Worm (Caenorhabditis elegans): ENCODE measurements around the gene vps-8.

The vps-8 gene

ce11 chrIV:12275892-12276291 is at the start of gene vps-8:
Gene vps-8, minus strand, starts transcription at chrIV:12275992.
- TF ChIP-seq flt-1 (GFP tag; IDR thresholded peaks at IDR 0.05) = no peak
- no peak for TF ChIP-seq aly-1 (tag; optimal IDR thresholded peaks at IDR 0.05)
- no peak for TF ChIP-seq ama-1 (optimal IDR thresholded peaks at IDR 0.05)
- no peak for TF ChIP-seq hnd-1 (tag; optimal IDR thresholded peaks at IDR 0.05)
- no peak for TF ChIP-seq F13C5.2 (tag; optimal IDR thresholded peaks at IDR 0.05)
- no peak for TF ChIP-seq B0310.2 (tag; optimal IDR thresholded peaks at IDR 0.05)
- TF ChIP-seq hmbx-1 (tag; optimal IDR thresholded peaks at IDR 0.05) = no peak
- TF ChIP-seq tra-4 (tag; optimal IDR thresholded peaks at IDR 0.05) = no peak
- no peak for TF ChIP-seq pes-1 (GFP tag; IDR thresholded peaks at IDR 0.05)
- TF ChIP-seq ceh-13 (GFP tag; optimal IDR thresholded peaks at IDR 0.05) = no peak
- TF ChIP-seq scrt-1 (GFP tag; IDR thresholded peaks at IDR 0.05) = no peak
- no peak for TF ChIP-seq ceh-36 (tag; optimal IDR thresholded peaks at IDR 0.05)
- TF ChIP-seq tbx-37 (GFP tag; conservative IDR thresholded peaks at IDR 0.05) = no peak
- no peak for TF ChIP-seq sea-1 (GFP tag; conservative IDR thresholded peaks at IDR 0.05)
- no peak for TF ChIP-seq tbx-11 (GFP tag; IDR thresholded peaks at IDR 0.05)

- no peak for TF ChIP-seq F13C5.2 (tag; optimal IDR thresholded peaks at IDR 0.05)
- TF ChIP-seq tbx-11 (GFP tag; IDR thresholded peaks at IDR 0.05) = no peak
- no peak for TF ChIP-seq B0310.2 (tag; optimal IDR thresholded peaks at IDR 0.05)
- TF ChIP-seq tbx-37 (GFP tag; conservative IDR thresholded peaks at IDR 0.05) = no peak
- no peak for TF ChIP-seq ama-1 (optimal IDR thresholded peaks at IDR 0.05)
- TF ChIP-seq flt-1 (GFP tag; IDR thresholded peaks at IDR 0.05) = no peak
- no peak for TF ChIP-seq hmbx-1 (tag; optimal IDR thresholded peaks at IDR 0.05)
- no peak for TF ChIP-seq ceh-36 (tag; optimal IDR thresholded peaks at IDR 0.05)
- no peak for TF ChIP-seq sea-1 (GFP tag; conservative IDR thresholded peaks at IDR 0.05)
- TF ChIP-seq ets-7 (tag; optimal IDR thresholded peaks at IDR 0.05) = no peak
- TF ChIP-seq aly-1 (tag; optimal IDR thresholded peaks at IDR 0.05) = no peak
- TF ChIP-seq hnd-1 (tag; optimal IDR thresholded peaks at IDR 0.05) = no peak
These were observed 35.8 kb upstream of the vps-8 start, which contains the start of gene oac-58 for ce11 chrIV:12311597-12311996. Gene oac-58, minus strand, starts transcription at chrIV:12311697.

ce11 chrIV:12307720-12308119 is 31.9 kb upstream of the vps-8 start, which contains the start of gene oac-57:
Gene oac-57, minus strand, starts transcription at chrIV:12307820.
- TF ChIP-seq tbx-37 (GFP tag; conservative IDR thresholded peaks at IDR 0.05) (no peak), ceh-36 (tag; optimal IDR thresholded peaks at IDR 0.05) (no peak), B0310.2 (tag; optimal IDR thresholded peaks at IDR 0.05) (no peak), F13C5.2 (tag; optimal IDR thresholded peaks at IDR 0.05) (no peak), hnd-1 (tag; optimal IDR thresholded peaks at IDR 0.05) (no peak), ets-7 (tag; optimal IDR thresholded peaks at IDR 0.05) (no peak), tbx-11 (GFP tag; IDR thresholded peaks at IDR 0.05) (no peak), aly-1 (tag; optimal IDR thresholded peaks at IDR 0.05) (no peak), flt-1 (GFP tag; IDR thresholded peaks at IDR 0.05) (no peak), ama-1 (optimal IDR thresholded peaks at IDR 0.05) (no peak), sea-1 (GFP tag; conservative IDR thresholded peaks at IDR 0.05) (no peak), ceh-13 (GFP tag; optimal IDR thresholded peaks at IDR 0.05) (no peak), hmbx-1 (tag; optimal IDR thresholded peaks at IDR 0.05) (no peak), scrt-1 (GFP tag; IDR thresholded peaks at IDR 0.05) (no peak), hmg-4 (GFP tag; optimal IDR thresholded peaks at IDR 0.05) (no peak), pes-1 (GFP tag; IDR thresholded peaks at IDR 0.05) (no peak), tra-4 (tag; optimal IDR thresholded peaks at IDR 0.05) (no peak)

ce11 chrIV:12305956-12306355 is 30.2 kb upstream of the vps-8 start:
- TF ChIP-seq tbx-11 (GFP tag; IDR thresholded peaks at IDR 0.05) = no peak
- TF ChIP-seq hnd-1 (tag; optimal IDR thresholded peaks at IDR 0.05) = no peak
- TF ChIP-seq ets-7 (tag; optimal IDR thresholded peaks at IDR 0.05) = no peak
- TF ChIP-seq B0310.2 (tag; optimal IDR thresholded peaks at IDR 0.05) = no peak
- TF ChIP-seq tra-4 (tag; optimal IDR thresholded peaks at IDR 0.05) = no peak
- no peak for TF ChIP-seq hmbx-1 (tag; optimal IDR thresholded peaks at IDR 0.05)
- TF ChIP-seq tbx-37 (GFP tag; conservative IDR thresholded peaks at IDR 0.05) = no peak
- no peak for TF ChIP-seq aly-1 (tag; optimal IDR thresholded peaks at IDR 0.05)
- no peak for TF ChIP-seq F13C5.2 (tag; optimal IDR thresholded peaks at IDR 0.05)
- no peak for TF ChIP-seq ceh-36 (tag; optimal IDR thresholded peaks at IDR 0.05)
- no peak for TF ChIP-seq scrt-1 (GFP tag; IDR thresholded peaks at IDR 0.05)
- no peak for TF ChIP-seq ama-1 (optimal IDR thresholded peaks at IDR 0.05)
- no peak for TF ChIP-seq flt-1 (GFP tag; IDR thresholded peaks at IDR 0.05)
- no peak for TF ChIP-seq ceh-13 (GFP tag; optimal IDR thresholded peaks at IDR 0.05)
- TF ChIP-seq sea-1 (GFP tag; conservative IDR thresholded peaks at IDR 0.05) = no peak
- no peak for TF ChIP-seq pes-1 (GFP tag; IDR thresholded peaks at IDR 0.05)
- TF ChIP-seq hmg-4 (GFP tag; optimal IDR thresholded peaks at IDR 0.05) = no peak

- no peak for TF ChIP-seq tra-4 (tag; optimal IDR thresholded peaks at IDR 0.05)
- no peak for TF ChIP-seq sea-1 (GFP tag; conservative IDR thresholded peaks at IDR 0.05)
- no peak for TF ChIP-seq ama-1 (optimal IDR thresholded peaks at IDR 0.05)
- no peak for TF ChIP-seq ets-7 (tag; optimal IDR thresholded peaks at IDR 0.05)
- TF ChIP-seq ceh-36 (tag; optimal IDR thresholded peaks at IDR 0.05) = no peak
- TF ChIP-seq tbx-37 (GFP tag; conservative IDR thresholded peaks at IDR 0.05) = no peak
- no peak for TF ChIP-seq flt-1 (GFP tag; IDR thresholded peaks at IDR 0.05)
- TF ChIP-seq ceh-13 (GFP tag; optimal IDR thresholded peaks at IDR 0.05) = no peak
- no peak for TF ChIP-seq hmg-4 (GFP tag; optimal IDR thresholded peaks at IDR 0.05)
- TF ChIP-seq B0310.2 (tag; optimal IDR thresholded peaks at IDR 0.05) = no peak
- no peak for TF ChIP-seq hnd-1 (tag; optimal IDR thresholded peaks at IDR 0.05)
- no peak for TF ChIP-seq hmbx-1 (tag; optimal IDR thresholded peaks at IDR 0.05)
- TF ChIP-seq scrt-1 (GFP tag; IDR thresholded peaks at IDR 0.05) = no peak
- TF ChIP-seq F13C5.2 (tag; optimal IDR thresholded peaks at IDR 0.05) = no peak
- no peak for TF ChIP-seq aly-1 (tag; optimal IDR thresholded peaks at IDR 0.05)
- TF ChIP-seq tbx-11 (GFP tag; IDR thresholded peaks at IDR 0.05) = no peak
- no peak for TF ChIP-seq pes-1 (GFP tag; IDR thresholded peaks at IDR 0.05)
These were observed 29.0 kb upstream of the vps-8 start for ce11 chrIV:12304750-12305149.

- TF ChIP-seq tra-4 (tag; optimal IDR thresholded peaks at IDR 0.05) = no peak
- TF ChIP-seq hmbx-1 (tag; optimal IDR thresholded peaks at IDR 0.05) = no peak
- no peak for TF ChIP-seq pes-1 (GFP tag; IDR thresholded peaks at IDR 0.05)
- no peak for TF ChIP-seq ets-7 (tag; optimal IDR thresholded peaks at IDR 0.05)
- TF ChIP-seq ceh-13 (GFP tag; optimal IDR thresholded peaks at IDR 0.05) = no peak
- TF ChIP-seq tbx-37 (GFP tag; conservative IDR thresholded peaks at IDR 0.05) = no peak
- TF ChIP-seq ama-1 (optimal IDR thresholded peaks at IDR 0.05) = no peak
- TF ChIP-seq aly-1 (tag; optimal IDR thresholded peaks at IDR 0.05) = no peak
- TF ChIP-seq ceh-36 (tag; optimal IDR thresholded peaks at IDR 0.05) = no peak
- no peak for TF ChIP-seq tbx-11 (GFP tag; IDR thresholded peaks at IDR 0.05)
- TF ChIP-seq scrt-1 (GFP tag; IDR thresholded peaks at IDR 0.05) = no peak
- no peak for TF ChIP-seq hmg-4 (GFP tag; optimal IDR thresholded peaks at IDR 0.05)
- no peak for TF ChIP-seq flt-1 (GFP tag; IDR thresholded peaks at IDR 0.05)
These were observed 27.1 kb upstream of the vps-8 start for ce11 chrIV:12302885-12303284.

ce11 chrIV:12301161-12301560 is 25.4 kb upstream of the vps-8 start, which contains the start of gene oac-59:
Gene oac-59, minus strand, starts transcription at chrIV:12301261.
- TF ChIP-seq F13C5.2 (tag; optimal IDR thresholded peaks at IDR 0.05) (no peak), ceh-36 (tag; optimal IDR thresholded peaks at IDR 0.05) (no peak), tbx-11 (GFP tag; IDR thresholded peaks at IDR 0.05) (no peak), ceh-13 (GFP tag; optimal IDR thresholded peaks at IDR 0.05) (no peak), pes-1 (GFP tag; IDR thresholded peaks at IDR 0.05) (no peak), hnd-1 (tag; optimal IDR thresholded peaks at IDR 0.05) (no peak), tra-4 (tag; optimal IDR thresholded peaks at IDR 0.05) (no peak), tbx-37 (GFP tag; conservative IDR thresholded peaks at IDR 0.05) (no peak), sea-1 (GFP tag; conservative IDR thresholded peaks at IDR 0.05) (no peak), ama-1 (optimal IDR thresholded peaks at IDR 0.05) (no peak), hmg-4 (GFP tag; optimal IDR thresholded peaks at IDR 0.05) (no peak), B0310.2 (tag; optimal IDR thresholded peaks at IDR 0.05) (no peak), scrt-1 (GFP tag; IDR thresholded peaks at IDR 0.05) (no peak), ets-7 (tag; optimal IDR thresholded peaks at IDR 0.05) (no peak), aly-1 (tag; optimal IDR thresholded peaks at IDR 0.05) (no peak), flt-1 (GFP tag; IDR thresholded peaks at IDR 0.05) (no peak), hmbx-1 (tag; optimal IDR thresholded peaks at IDR 0.05) (no peak)

Data from whole organism, early embryonic.